Worm (Caenorhabditis elegans) whole organism, late embryonic: ENCODE measurements around the gene D1005.2.

Source experiments
- C08G9.2 ChIP-seq: sonication (generic microtip); optimal IDR thresholded peaks from 2 replicates; lab custom pipeline; 2016; ENCODE audit warnings: mild to moderate bottlenecking, missing genetic modification characterization, moderate library complexity, missing compliant biosample characterization
- C38D4.7 ChIP-seq: fragments of 200-800 bp; sonication (Bioruptor generic); optimal IDR thresholded peaks from 2 replicates; lab custom pipeline; 2018; ENCODE audit warnings: mild to moderate bottlenecking, missing genetic modification characterization, moderate library complexity, missing compliant biosample characterization
- F13H6.1 ChIP-seq: sonication (generic microtip); optimal IDR thresholded peaks from 2 replicates; lab custom pipeline; 2016; ENCODE audit warnings: missing genetic modification characterization, missing compliant biosample characterization
- K09A11.1 ChIP-seq: sonication (generic microtip); optimal IDR thresholded peaks from 2 replicates; lab custom pipeline; 2017; ENCODE audit warnings: antibody characterized with exemption, mild to moderate bottlenecking, missing genetic modification characterization, missing compliant biosample characterization; ENCODE audit not compliant: insufficient read depth
- Y22D7AL.16 ChIP-seq: sonication (generic microtip); optimal IDR thresholded peaks from 2 replicates; lab custom pipeline; 2016; ENCODE audit warnings: missing genetic modification characterization, missing compliant biosample characterization
- ceh-14 ChIP-seq: sonication (generic microtip); optimal IDR thresholded peaks from 2 replicates; lab custom pipeline; 2016; ENCODE audit warnings: missing genotype, missing genetic modification characterization, missing compliant biosample characterization
- ceh-2 ChIP-seq: sonication (generic microtip); optimal IDR thresholded peaks from 2 replicates; lab custom pipeline; 2016; ENCODE audit warnings: missing genotype, missing genetic modification characterization, missing compliant biosample characterization
- ceh-22 ChIP-seq: sonication (generic microtip); optimal IDR thresholded peaks from 2 replicates; lab custom pipeline; 2017; ENCODE audit warnings: missing biosample characterization, missing genetic modification characterization
- ceh-24 ChIP-seq: sonication (generic microtip); optimal IDR thresholded peaks from 2 replicates; lab custom pipeline; 2016; ENCODE audit warnings: mild to moderate bottlenecking, missing genetic modification characterization, missing compliant biosample characterization
- ceh-45 ChIP-seq: fragments of 200-800 bp; sonication (Bioruptor generic); IDR thresholded peaks from 2 replicates; pipeline ENCODE4 v1.3.6; 2022; ENCODE audit warnings: missing genetic modification reagents, missing genetic modification characterization, missing compliant biosample characterization
- ceh-48 ChIP-seq: sonication (generic microtip); optimal IDR thresholded peaks from 2 replicates; lab custom pipeline; 2016; ENCODE audit warnings: missing genetic modification characterization, inconsistent platforms, missing compliant biosample characterization
- ceh-6 ChIP-seq: fragments of 200-800 bp; sonication (Bioruptor generic); optimal IDR thresholded peaks from 2 replicates; lab custom pipeline; 2018; ENCODE audit warnings: mild to moderate bottlenecking, missing genetic modification characterization, missing compliant biosample characterization
- ceh-9 ChIP-seq: sonication (generic microtip); optimal IDR thresholded peaks from 2 replicates; lab custom pipeline; 2016; ENCODE audit warnings: mild to moderate bottlenecking, missing genetic modification characterization, inconsistent platforms, missing compliant biosample characterization
- che-1 ChIP-seq: sonication (generic microtip); optimal IDR thresholded peaks from 2 replicates; lab custom pipeline; 2016; ENCODE audit warnings: mild to moderate bottlenecking, missing genetic modification characterization, missing compliant biosample characterization
- dve-1 ChIP-seq: sonication (generic microtip); optimal IDR thresholded peaks from 2 replicates; lab custom pipeline; 2017; ENCODE audit warnings: antibody characterized with exemption, mild to moderate bottlenecking, missing genetic modification characterization, missing compliant biosample characterization
- elt-2 ChIP-seq: sonication (generic microtip); optimal IDR thresholded peaks from 2 replicates; lab custom pipeline; 2016; ENCODE audit warnings: missing genetic modification reagents, missing genetic modification characterization, missing compliant biosample characterization
- elt-4 ChIP-seq: sonication (generic microtip); optimal IDR thresholded peaks from 2 replicates; lab custom pipeline; 2016; ENCODE audit warnings: missing genetic modification characterization, missing compliant biosample characterization
- ets-4 ChIP-seq: sonication (generic microtip); optimal IDR thresholded peaks from 2 replicates; lab custom pipeline; 2016; ENCODE audit warnings: missing genetic modification characterization, missing compliant biosample characterization
- eyg-1 ChIP-seq: sonication (generic microtip); optimal IDR thresholded peaks from 2 replicates; lab custom pipeline; 2016; ENCODE audit warnings: missing genotype, missing genetic modification characterization, missing compliant biosample characterization
- fax-1 ChIP-seq: sonication (generic microtip); optimal IDR thresholded peaks from 2 replicates; lab custom pipeline; 2016; ENCODE audit warnings: missing genotype, missing genetic modification characterization, missing compliant biosample characterization
- fkh-10 ChIP-seq: fragments of 150-350 bp; optimal IDR thresholded peaks from 2 replicates; lab custom pipeline; 2014; ENCODE audit warnings: missing biosample characterization, missing genetic modification reagents, missing genetic modification characterization
- gmeb-2 ChIP-seq: sonication (generic microtip); optimal IDR thresholded peaks from 2 replicates; lab custom pipeline; 2016; ENCODE audit warnings: missing genetic modification characterization, inconsistent platforms, missing compliant biosample characterization
- hlh-13 ChIP-seq: fragments of 200-800 bp; sonication (Bioruptor generic); optimal IDR thresholded peaks from 2 replicates; lab custom pipeline; 2018; ENCODE audit warnings: mild to moderate bottlenecking, missing genetic modification characterization, missing compliant biosample characterization
- hlh-15 ChIP-seq: sonication (generic microtip); optimal IDR thresholded peaks from 2 replicates; lab custom pipeline; 2016; ENCODE audit warnings: missing genetic modification characterization, missing compliant biosample characterization
- hlh-30 ChIP-seq: sonication (generic microtip); optimal IDR thresholded peaks from 2 replicates; lab custom pipeline; 2017; ENCODE audit warnings: antibody characterized with exemption, missing genetic modification characterization, missing compliant biosample characterization; ENCODE audit not compliant: insufficient read depth
- hlh-6 ChIP-seq: sonication (generic microtip); optimal IDR thresholded peaks from 2 replicates; lab custom pipeline; 2016; ENCODE audit warnings: missing genotype, missing genetic modification characterization, missing compliant biosample characterization
- lim-6 ChIP-seq: sonication (generic microtip); optimal IDR thresholded peaks from 2 replicates; lab custom pipeline; 2016; ENCODE audit warnings: missing genetic modification characterization, missing compliant biosample characterization
- madf-2 ChIP-seq: sonication (generic microtip); optimal IDR thresholded peaks from 2 replicates; lab custom pipeline; 2017; ENCODE audit warnings: missing genetic modification characterization, missing compliant biosample characterization
- nfya-1 ChIP-seq: sonication (generic microtip); optimal IDR thresholded peaks from 2 replicates; lab custom pipeline; 2017; ENCODE audit warnings: missing genetic modification characterization, mild to moderate bottlenecking, missing compliant biosample characterization, antibody characterized with exemption, moderate library complexity
- nhr-232 ChIP-seq: sonication (generic microtip); optimal IDR thresholded peaks from 2 replicates; lab custom pipeline; 2016; ENCODE audit warnings: missing genetic modification characterization, missing compliant biosample characterization
- pat-9 ChIP-seq: fragments of 200-800 bp; sonication (Bioruptor generic); optimal IDR thresholded peaks from 2 replicates; lab custom pipeline; 2018; ENCODE audit warnings: mild to moderate bottlenecking, missing genetic modification characterization, moderate library complexity, missing compliant biosample characterization
- pax-1 ChIP-seq: fragments of 150-350 bp; optimal IDR thresholded peaks from 2 replicates; lab custom pipeline; 2014; ENCODE audit warnings: missing biosample characterization, missing genetic modification characterization
- ref-2 ChIP-seq: sonication (generic microtip); optimal IDR thresholded peaks from 2 replicates; lab custom pipeline; 2016; ENCODE audit warnings: missing genetic modification characterization, missing compliant biosample characterization
- sox-2 ChIP-seq: fragments of 200-800 bp; sonication (Bioruptor generic); IDR thresholded peaks from 2 replicates; pipeline ENCODE4 v1.3.6; 2022; ENCODE audit warnings: missing genetic modification reagents, missing genetic modification characterization, missing compliant biosample characterization
- sox-4 ChIP-seq: sonication (generic microtip); optimal IDR thresholded peaks from 2 replicates; lab custom pipeline; 2017; ENCODE audit warnings: mild to moderate bottlenecking, missing genetic modification characterization, inconsistent platforms, missing compliant biosample characterization
- unc-55 ChIP-seq: sonication (generic microtip); optimal IDR thresholded peaks from 2 replicates; lab custom pipeline; 2017; ENCODE audit warnings: missing biosample characterization, missing genetic modification reagents, missing genetic modification characterization

Gene D1005.2

ce11 chrX:1494256-1494655 lies 35.4 kb downstream of the D1005.2 start, which contains the start of gene F09E10.5:
TSS of gene F09E10.5 (minus strand) at chrX:1494356.
- TF ChIP-seq unc-55 (GFP tag; lab: Kevin White, UChicago), result no peak
- no peak for TF ChIP-seq ceh-24 (tag; lab: Kevin White, UChicago)
- TF ChIP-seq nfya-1 (tag; lab: Kevin White, UChicago), result no peak
- TF ChIP-seq ets-4 (tag; lab: Kevin White, UChicago), result no peak
- no peak for TF ChIP-seq ceh-22
- no peak for TF ChIP-seq ceh-14 (tag; lab: Kevin White, UChicago)
- no peak for TF ChIP-seq ceh-45 (GFP tag; lab: Robert Waterston, UW)
- no peak for TF ChIP-seq lim-6 (tag; lab: Kevin White, UChicago)
- TF ChIP-seq dve-1, result no peak
- TF ChIP-seq sox-4 (tag; lab: Kevin White, UChicago), result no peak

ce11 chrX:1495980-1496379 lies 37.2 kb downstream of the D1005.2 start:
- TF ChIP-seq ceh-48 (tag; lab: Kevin White, UChicago), result no peak
- TF ChIP-seq dve-1, result peak; percentile 65

DNA sequence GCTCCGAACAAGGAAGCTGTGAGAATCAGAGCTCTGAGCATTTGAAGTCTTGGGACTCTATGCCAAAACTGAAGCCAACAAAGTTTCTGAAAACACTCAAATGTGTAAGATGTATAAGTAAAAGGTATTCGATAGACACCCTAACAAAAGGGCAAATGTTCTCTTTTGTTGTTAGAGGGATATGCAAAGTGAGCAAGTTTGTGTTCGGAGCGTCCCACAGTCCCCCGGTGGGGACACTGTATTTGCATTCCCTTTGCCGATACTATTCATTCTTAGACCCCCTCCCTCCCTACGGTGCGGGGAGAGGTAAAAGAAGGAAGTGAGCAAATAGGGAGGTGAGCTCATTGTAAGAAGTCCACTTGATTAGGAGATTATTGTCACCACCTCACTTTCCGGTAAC lies 38.8 kb downstream of the D1005.2 start, which contains the start of gene F09E10.6:
F09E10.6 (minus strand) TSS at position 101 of the 400 bp plus-strand sequence.
- TF ChIP-seq K09A11.1, result no peak
- no peak for TF ChIP-seq hlh-30
- TF ChIP-seq fkh-10, result no peak
- TF ChIP-seq ceh-6 (GFP tag; lab: Kevin White, UChicago), result no peak
- TF ChIP-seq ets-4 (tag; lab: Kevin White, UChicago), result no peak
- no peak for TF ChIP-seq eyg-1 (tag; lab: Kevin White, UChicago)
- no peak for TF ChIP-seq ceh-2
- TF ChIP-seq sox-2, result no peak
- TF ChIP-seq elt-2 (tag; lab: Kevin White, UChicago), result no peak
- no peak for TF ChIP-seq hlh-13
- no peak for TF ChIP-seq F13H6.1 (tag; lab: Kevin White, UChicago)
- TF ChIP-seq pat-9 (tag; lab: Kevin White, UChicago), result no peak
- no peak for TF ChIP-seq dve-1
- TF ChIP-seq madf-2 (tag; lab: Kevin White, UChicago), result no peak
- TF ChIP-seq nhr-232 (tag; lab: Kevin White, UChicago), result no peak
- no peak for TF ChIP-seq hlh-6 (tag; lab: Kevin White, UChicago)
- no peak for TF ChIP-seq elt-4 (tag; lab: Kevin White, UChicago)

DNA sequence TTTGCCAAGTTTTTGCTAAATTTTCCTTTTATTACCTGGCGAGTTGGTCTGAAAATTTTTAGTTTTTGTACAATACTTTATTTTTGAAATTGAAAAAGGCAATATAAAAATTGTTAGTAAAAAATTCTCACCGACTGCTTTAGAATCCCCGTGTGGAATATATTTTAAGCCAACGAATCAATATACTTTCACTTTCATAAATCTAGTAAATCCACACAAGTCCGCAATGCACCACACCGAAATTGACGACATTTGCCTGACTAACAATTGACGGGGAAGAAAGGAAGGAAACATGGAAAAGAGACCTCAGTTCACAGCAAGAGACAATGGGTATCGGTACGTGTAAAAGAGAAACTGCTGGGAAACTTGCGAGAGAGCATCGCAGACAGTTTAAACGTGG lies 40.7 kb downstream of the D1005.2 start:
- TF ChIP-seq che-1 (tag; lab: Kevin White, UChicago), result no peak
- no peak for TF ChIP-seq gmeb-2
- no peak for TF ChIP-seq ceh-14 (tag; lab: Kevin White, UChicago)
- no peak for TF ChIP-seq ref-2 (tag; lab: Kevin White, UChicago)
- TF ChIP-seq ceh-9 (tag; lab: Kevin White, UChicago), result no peak
- TF ChIP-seq pax-1 (tag; lab: Kevin White, UChicago), result no peak
- TF ChIP-seq C08G9.2 (tag; lab: Kevin White, UChicago), result no peak
- TF ChIP-seq F13H6.1 (tag; lab: Kevin White, UChicago), result no peak
- TF ChIP-seq hlh-13, result no peak
- no peak for TF ChIP-seq C38D4.7 (GFP tag; lab: Kevin White, UChicago)
- no peak for TF ChIP-seq lim-6 (tag; lab: Kevin White, UChicago)
- TF ChIP-seq hlh-15 (tag; lab: Kevin White, UChicago), result no peak
- TF ChIP-seq fax-1 (tag; lab: Kevin White, UChicago), result no peak
- TF ChIP-seq Y22D7AL.16 (tag; lab: Kevin White, UChicago), result no peak
- no peak for TF ChIP-seq ceh-45 (GFP tag; lab: Robert Waterston, UW)
